Worm (Caenorhabditis elegans) whole organism, young adult: ENCODE measurements around the gene flap-1.

Experiments used
- B0035.1 ChIP-seq: sonication (generic microtip); optimal IDR thresholded peaks from 2 replicates; lab custom pipeline; 2016; ENCODE audit warnings: missing genetic modification characterization, mild to moderate bottlenecking, missing compliant biosample characterization, missing genotype, missing genetic modification reagents
- B0261.1 ChIP-seq: sonication (generic microtip); optimal IDR thresholded peaks from 2 replicates; lab custom pipeline; 2016; ENCODE audit warnings: mild to moderate bottlenecking, missing genetic modification characterization, moderate library complexity, missing compliant biosample characterization
- C06A6.2 ChIP-seq: fragments of 200-800 bp; sonication (Bioruptor generic); conservative IDR thresholded peaks from 2 replicates; pipeline ENCODE4 v1.3.6; 2022; ENCODE audit warnings: missing genetic modification characterization, missing compliant biosample characterization
- F10E7.11 ChIP-seq: sonication (generic microtip); optimal IDR thresholded peaks from 2 replicates; lab custom pipeline; 2017; ENCODE audit warnings: mild to moderate bottlenecking, missing genetic modification characterization, moderate library complexity, missing compliant biosample characterization
- F22D6.2 ChIP-seq: sonication (generic microtip); optimal IDR thresholded peaks from 2 replicates; lab custom pipeline; 2016; ENCODE audit warnings: mild to moderate bottlenecking, missing genetic modification characterization, missing compliant biosample characterization
- F52B5.7 ChIP-seq: sonication (generic microtip); optimal IDR thresholded peaks from 2 replicates; lab custom pipeline; 2016; ENCODE audit warnings: mild to moderate bottlenecking, missing genetic modification characterization, missing compliant biosample characterization
- F55B11.4 ChIP-seq: sonication (generic microtip); optimal IDR thresholded peaks from 2 replicates; lab custom pipeline; 2016; ENCODE audit warnings: missing compliant biosample characterization, missing genetic modification characterization, borderline replicate concordance; ENCODE audit not compliant: insufficient read depth
- F57A8.1 ChIP-seq: fragments of 200-800 bp; sonication (Bioruptor generic); optimal IDR thresholded peaks from 2 replicates; lab custom pipeline; 2018; ENCODE audit warnings: mild to moderate bottlenecking, missing genetic modification characterization, moderate library complexity, missing compliant biosample characterization
- K12H6.12 ChIP-seq: fragments of 200-800 bp; sonication (Bioruptor generic); optimal IDR thresholded peaks from 2 replicates; lab custom pipeline; 2018; ENCODE audit warnings: mild to moderate bottlenecking, missing genetic modification characterization, missing compliant biosample characterization
- Y53G8AR.9 ChIP-seq: fragments of 200-800 bp; sonication (Bioruptor generic); conservative IDR thresholded peaks from 2 replicates; pipeline ENCODE4 v1.3.6; 2022; ENCODE audit warnings: missing genetic modification reagents, missing genetic modification characterization, missing compliant biosample characterization
- Y56A3A.18 ChIP-seq: fragments of 200-800 bp; sonication (Bioruptor generic); IDR thresholded peaks from 2 replicates; pipeline ENCODE4 v1.3.6; 2022; ENCODE audit warnings: missing genetic modification reagents, missing genetic modification characterization, missing compliant biosample characterization
- Y67H2A.10 ChIP-seq: fragments of 200-800 bp; sonication (Bioruptor generic); conservative IDR thresholded peaks from 2 replicates; pipeline ENCODE4 v1.3.6; 2022; ENCODE audit warnings: missing genetic modification reagents, missing genetic modification characterization, missing compliant biosample characterization
- Y79H2A.3 ChIP-seq: fragments of 200-800 bp; sonication (Bioruptor generic); conservative IDR thresholded peaks from 2 replicates; pipeline ENCODE4 v1.3.6; 2022; ENCODE audit warnings: missing genetic modification reagents, missing genetic modification characterization, missing compliant biosample characterization
- ZK185.1 ChIP-seq: sonication (generic microtip); optimal IDR thresholded peaks from 2 replicates; lab custom pipeline; 2016; ENCODE audit warnings: mild to moderate bottlenecking, missing genetic modification characterization, missing compliant biosample characterization; ENCODE audit not compliant: poor library complexity, severe bottlenecking
- akir-1 ChIP-seq: fragments of 200-800 bp; sonication (Bioruptor generic); optimal IDR thresholded peaks from 2 replicates; lab custom pipeline; 2018; ENCODE audit warnings: mild to moderate bottlenecking, missing genetic modification characterization, moderate library complexity, missing compliant biosample characterization
- ama-1 ChIP-seq, 3 experiments: fragments of 150-350 bp in 1 of 3; sonication (generic microtip) in 2 of 3; optimal IDR thresholded peaks; 2 replicates each; lab custom pipeline; 2014 to 2018; ENCODE audit warnings: missing biosample characterization in 2 of 3, missing genetic modification characterization in 2 of 3, missing genetic modification reagents in 2 of 3
- aptf-3 ChIP-seq: fragments of 200-800 bp; sonication (Bioruptor generic); IDR thresholded peaks from 2 replicates; pipeline ENCODE4 v1.3.6; 2022; ENCODE audit warnings: missing genetic modification characterization, missing compliant biosample characterization
- atf-7 ChIP-seq: sonication (generic microtip); optimal IDR thresholded peaks from 2 replicates; lab custom pipeline; 2017; ENCODE audit warnings: mild to moderate bottlenecking, missing genetic modification characterization, missing compliant biosample characterization
- athp-1 ChIP-seq: sonication (generic microtip); optimal IDR thresholded peaks from 2 replicates; lab custom pipeline; 2017; ENCODE audit warnings: mild to moderate bottlenecking, missing genetic modification characterization, missing compliant biosample characterization
- attf-6 ChIP-seq: fragments of 200-800 bp; sonication (Bioruptor generic); IDR thresholded peaks from 2 replicates; pipeline ENCODE4 v1.3.6; 2022; ENCODE audit warnings: missing genetic modification reagents, missing genetic modification characterization, missing compliant biosample characterization
- ceh-58 ChIP-seq: fragments of 200-800 bp; sonication (Bioruptor generic); IDR thresholded peaks from 2 replicates; pipeline ENCODE4 v1.3.6; 2022; ENCODE audit warnings: missing genetic modification characterization, missing compliant biosample characterization
- ceh-79 ChIP-seq: sonication (generic microtip); optimal IDR thresholded peaks from 2 replicates; lab custom pipeline; 2017; ENCODE audit warnings: mild to moderate bottlenecking, missing genetic modification characterization, missing compliant biosample characterization
- ceh-91 ChIP-seq: fragments of 200-800 bp; sonication (Bioruptor generic); IDR thresholded peaks from 2 replicates; pipeline ENCODE4 v1.3.6; 2022; ENCODE audit warnings: missing genetic modification reagents, missing genetic modification characterization, missing compliant biosample characterization
- chd-7 ChIP-seq: sonication (generic microtip); optimal IDR thresholded peaks from 2 replicates; lab custom pipeline; 2016; ENCODE audit warnings: mild to moderate bottlenecking, missing genetic modification characterization, moderate library complexity, missing compliant biosample characterization
- die-1 ChIP-seq: sonication (generic microtip); optimal IDR thresholded peaks from 2 replicates; lab custom pipeline; 2016; ENCODE audit warnings: missing genotype, mild to moderate bottlenecking, missing genetic modification characterization, missing compliant biosample characterization
- dpff-1 ChIP-seq: sonication (generic microtip); optimal IDR thresholded peaks from 2 replicates; lab custom pipeline; 2017; ENCODE audit warnings: mild to moderate bottlenecking, missing genetic modification characterization, missing compliant biosample characterization
- efl-1 ChIP-seq: fragments of 150-350 bp; optimal IDR thresholded peaks from 2 replicates; lab custom pipeline; 2014; ENCODE audit warnings: missing biosample characterization, missing genetic modification reagents, missing genetic modification characterization
- egrh-3 ChIP-seq: fragments of 200-800 bp; sonication (Bioruptor generic); IDR thresholded peaks from 2 replicates; pipeline ENCODE4 v1.3.6; 2022; ENCODE audit warnings: missing genetic modification reagents, missing genetic modification characterization, missing compliant biosample characterization
- ets-4 ChIP-seq: fragments of 200-800 bp; sonication (Bioruptor generic); optimal IDR thresholded peaks from 2 replicates; lab custom pipeline; 2018; ENCODE audit warnings: mild to moderate bottlenecking, missing genetic modification characterization, missing compliant biosample characterization
- hlh-12 ChIP-seq: sonication (generic microtip); optimal IDR thresholded peaks from 2 replicates; lab custom pipeline; 2016; ENCODE audit warnings: missing genetic modification characterization, missing compliant biosample characterization
- hlh-26 ChIP-seq: fragments of 200-800 bp; sonication (Bioruptor generic); conservative IDR thresholded peaks from 2 replicates; pipeline ENCODE4 v1.3.6; 2022; ENCODE audit warnings: missing genetic modification reagents, missing genetic modification characterization, missing compliant biosample characterization
- hmg-20 ChIP-seq: fragments of 200-800 bp; sonication (Bioruptor generic); IDR thresholded peaks from 2 replicates; pipeline ENCODE4 v1.3.6; 2022; ENCODE audit warnings: missing genetic modification reagents, missing genetic modification characterization, missing compliant biosample characterization
- hsf-1 ChIP-seq: fragments of 200-800 bp; sonication (Bioruptor generic); IDR thresholded peaks from 2 replicates; pipeline ENCODE4 v1.3.6; 2022; ENCODE audit warnings: missing genetic modification reagents, missing genetic modification characterization, missing compliant biosample characterization
- lag-1 ChIP-seq: fragments of 200-800 bp; sonication (Bioruptor generic); IDR thresholded peaks from 2 replicates; pipeline ENCODE4 v1.3.6; 2022; ENCODE audit warnings: missing genetic modification reagents, missing genetic modification characterization, missing compliant biosample characterization
- let-607 ChIP-seq, 2 experiments: fragments of 200-800 bp in 1 of 2; sonication (Bioruptor generic) in 1 of 2; sonication (generic microtip) in 1 of 2; optimal IDR thresholded peaks; 2 replicates each; lab custom pipeline; 2016 to 2018; ENCODE audit warnings: mild to moderate bottlenecking in 2 of 2, missing compliant biosample characterization in 2 of 2, missing genetic modification characterization in 2 of 2, moderate library complexity in 2 of 2, missing genotype in 1 of 2
- madf-8 ChIP-seq: fragments of 200-800 bp; sonication (Bioruptor generic); conservative IDR thresholded peaks from 2 replicates; pipeline ENCODE4 v1.3.6; 2022; ENCODE audit warnings: missing genetic modification reagents, missing genetic modification characterization, missing compliant biosample characterization
- mel-28 ChIP-seq: sonication (generic microtip); optimal IDR thresholded peaks from 2 replicates; lab custom pipeline; 2016; ENCODE audit warnings: borderline replicate concordance, mild to moderate bottlenecking, missing genetic modification characterization, missing compliant biosample characterization
- nfya-1 ChIP-seq: sonication (generic microtip); optimal IDR thresholded peaks from 2 replicates; lab custom pipeline; 2017; ENCODE audit warnings: antibody characterized with exemption, missing compliant biosample characterization, missing genetic modification characterization, borderline replicate concordance; ENCODE audit not compliant: insufficient read depth
- nhr-80 ChIP-seq: sonication (generic microtip); optimal IDR thresholded peaks from 2 replicates; lab custom pipeline; 2016; ENCODE audit warnings: missing genetic modification characterization, missing compliant biosample characterization
- pha-4 ChIP-seq: fragments of 150-350 bp; sonication (generic microtip); optimal IDR thresholded peaks from 2 replicates; lab custom pipeline; 2014; ENCODE audit warnings: missing biosample characterization, missing genetic modification reagents, missing genetic modification characterization
- rec-8 ChIP-seq, 2 experiments: sonication (generic microtip); optimal IDR thresholded peaks; 2 replicates each; lab custom pipeline; 2016; ENCODE audit warnings: mild to moderate bottlenecking in 2 of 2, missing genetic modification characterization in 2 of 2, missing genetic modification reagents in 2 of 2, missing genotype in 2 of 2, missing biosample characterization in 1 of 2, missing compliant biosample characterization in 1 of 2, moderate library complexity in 1 of 2
- sea-2 ChIP-seq: fragments of 200-800 bp; sonication (Bioruptor generic); IDR thresholded peaks from 2 replicates; pipeline ENCODE4 v1.3.6; 2022; ENCODE audit warnings: missing genetic modification characterization, missing compliant biosample characterization
- snpc-1.3 ChIP-seq: sonication (generic microtip); optimal IDR thresholded peaks from 2 replicates; lab custom pipeline; 2017; ENCODE audit warnings: missing genetic modification characterization, mild to moderate bottlenecking, missing compliant biosample characterization, antibody characterized with exemption, moderate library complexity, missing genotype, missing genetic modification reagents; ENCODE audit not compliant: insufficient read depth
- tbp1 ChIP-seq: fragments of 200-800 bp; sonication (Bioruptor generic); optimal IDR thresholded peaks from 2 replicates; lab custom pipeline; 2018; ENCODE audit warnings: mild to moderate bottlenecking, missing genetic modification characterization, missing compliant biosample characterization
- tbx-9 ChIP-seq: sonication (generic microtip); optimal IDR thresholded peaks from 2 replicates; lab custom pipeline; 2016; ENCODE audit warnings: borderline replicate concordance, missing genetic modification characterization, inconsistent platforms, missing compliant biosample characterization
- zim-3 ChIP-seq: sonication (generic microtip); optimal IDR thresholded peaks from 2 replicates; lab custom pipeline; 2017; ENCODE audit warnings: mild to moderate bottlenecking, missing genetic modification characterization, moderate library complexity, missing compliant biosample characterization
- ztf-25 ChIP-seq: fragments of 200-800 bp; sonication (Bioruptor generic); IDR thresholded peaks from 2 replicates; pipeline ENCODE4 v1.3.6; 2022; ENCODE audit warnings: missing genetic modification reagents, missing genetic modification characterization, missing compliant biosample characterization

flap-1 gene

ce11 chrIII:6887574-6887973 lies 41.1 kb downstream of the flap-1 start:
- no peak for TF ChIP-seq attf-6
- no peak for TF ChIP-seq dpff-1 (tag; lab: Kevin White, UChicago)
- peak; percentile 93 for TF ChIP-seq die-1
- no peak for TF ChIP-seq ceh-79
- no peak for TF ChIP-seq tbx-9 (tag; lab: Kevin White, UChicago)
- no peak for TF ChIP-seq nfya-1
- TF ChIP-seq ceh-58 (GFP tag; lab: Robert Waterston, UW), result no peak
- TF ChIP-seq madf-8 (GFP tag; lab: Robert Waterston, UW), result 0 out of 2 replicates have a peak, but pooled peaks have one; percentile 18
- TF ChIP-seq akir-1 (GFP tag; lab: Kevin White, UChicago), result peak; percentile 6
- TF ChIP-seq aptf-3 (GFP tag; lab: Robert Waterston, UW), result no peak
- TF ChIP-seq egrh-3 (GFP tag; lab: Robert Waterston, UW), result peak; percentile 32; the same call in 1 of the 2 replicates
- peak; percentile 95 for TF ChIP-seq B0261.1 (tag; lab: Kevin White, UChicago)
- peak; percentile 72; the same call in 1 of the 2 replicates for TF ChIP-seq Y79H2A.3 (GFP tag; lab: Robert Waterston, UW)
- TF ChIP-seq hsf-1 (GFP tag; lab: Robert Waterston, UW), result peak; percentile 64; the same call in 1 of the 2 replicates
- TF ChIP-seq ets-4 (GFP tag; lab: Kevin White, UChicago), result no peak
- TF ChIP-seq F57A8.1 (GFP tag; lab: Kevin White, UChicago), result no peak
- TF ChIP-seq mel-28 (tag; lab: Kevin White, UChicago), result no peak
- peak; percentile 63 for TF ChIP-seq athp-1
- TF ChIP-seq rec-8 (tag; optimal IDR thresholded peaks at IDR 0.05; lab: Kevin White, UChicago), result peak; percentile 36 to 83
- no peak for TF ChIP-seq sea-2 (GFP tag; lab: Robert Waterston, UW)
- no peak for TF ChIP-seq pha-4 (tag; lab: Kevin White, UChicago)
- peak; percentile 75 for TF ChIP-seq ZK185.1 (tag; lab: Kevin White, UChicago)
- no peak for TF ChIP-seq atf-7 (tag; lab: Kevin White, UChicago)
- TF ChIP-seq tbp1, result peak; percentile 99
- no peak for TF ChIP-seq B0035.1
- TF ChIP-seq C06A6.2 (GFP tag; lab: Robert Waterston, UW), result peak; percentile 62
- no peak for TF ChIP-seq hlh-12
- TF ChIP-seq F55B11.4, result no peak
- TF ChIP-seq K12H6.12 (tag; lab: Kevin White, UChicago), result peak; percentile 53
- TF ChIP-seq ceh-91, result no peak
- TF ChIP-seq ztf-25, result peak; percentile 93
- 0 out of 2 replicates have a peak, but pooled peaks have one; percentile 38 for TF ChIP-seq Y67H2A.10 (GFP tag; lab: Robert Waterston, UW)
- peak; percentile 66 for TF ChIP-seq F52B5.7 (tag; lab: Kevin White, UChicago)
- peak; percentile 8 for TF ChIP-seq nhr-80 (tag; lab: Kevin White, UChicago)
- no peak for TF ChIP-seq hlh-26
- peak; percentile 30 for TF ChIP-seq efl-1 (GFP tag; lab: Kevin White, UChicago)
- peak; percentile 6 to 38 for TF ChIP-seq let-607 (tag; optimal IDR thresholded peaks at IDR 0.05; lab: Kevin White, UChicago)
- TF ChIP-seq ama-1 (optimal IDR thresholded peaks at IDR 0.05; lab: Kevin White, UChicago), result no peak
- TF ChIP-seq ama-1 (GFP tag; optimal IDR thresholded peaks at IDR 0.05; lab: Kevin White, UChicago), result peak in 1 of 2 experiments; percentile 89
- TF ChIP-seq lag-1 (GFP tag; lab: Robert Waterston, UW), result 0 out of 2 replicates have a peak, but pooled peaks have one; percentile 62
- TF ChIP-seq F22D6.2 (tag; lab: Kevin White, UChicago), result no peak
- TF ChIP-seq snpc-1.3 (tag; lab: Kevin White, UChicago), result peak; percentile 54
- TF ChIP-seq chd-7 (tag; lab: Kevin White, UChicago), result peak; percentile 58
- peak; percentile 47 for TF ChIP-seq zim-3
- TF ChIP-seq hmg-20 (GFP tag; lab: Robert Waterston, UW), result peak; percentile 70; the same call in 1 of the 2 replicates
- TF ChIP-seq F10E7.11, result no peak
- TF ChIP-seq Y56A3A.18 (GFP tag; lab: Robert Waterston, UW), result peak; percentile 92
- peak; percentile 62; the same call in 1 of the 2 replicates for TF ChIP-seq Y53G8AR.9 (GFP tag; lab: Robert Waterston, UW)
